Worm (Caenorhabditis elegans) whole organism, L3 larva: Measurements from ENCODE around the gene wht-7.

Experiments
- ceh-28 ChIP-seq: fragments of 150-350 bp; optimal IDR thresholded peaks from 2 replicates; lab custom pipeline; 2014; ENCODE audit warnings: missing biosample characterization, missing genetic modification reagents, missing genetic modification characterization
- elt-1 ChIP-seq: fragments of 150-350 bp; optimal IDR thresholded peaks from 2 replicates; lab custom pipeline; 2014; ENCODE audit warnings: missing biosample characterization, missing genetic modification characterization
- unc-39 ChIP-seq: sonication (generic microtip); optimal IDR thresholded peaks from 4 replicates; lab custom pipeline; 2017; ENCODE audit warnings: missing biosample characterization, missing genetic modification characterization

ce11 chrIII:6105897-6106296, 43.5 kb downstream of the wht-7 start:
- TF ChIP-seq elt-1: no peak
- TF ChIP-seq unc-39 (tag; lab: Kevin White, UChicago): no peak
- TF ChIP-seq ceh-28 (tag; lab: Kevin White, UChicago): no peak
